Worm (Caenorhabditis elegans) whole organism, L2 larva: ENCODE measurements around the gene pals-39.

Experiments
- C34F6.9 ChIP-seq: fragments of 150-350 bp; optimal IDR thresholded peaks from 2 replicates; lab custom pipeline; 2014; ENCODE audit warnings: missing biosample characterization, missing genetic modification characterization
- F13H6.1 ChIP-seq: sonication (generic microtip); optimal IDR thresholded peaks from 2 replicates; lab custom pipeline; 2016; ENCODE audit warnings: missing genetic modification characterization, missing compliant biosample characterization
- R02D3.7 ChIP-seq: fragments of 150-350 bp; optimal IDR thresholded peaks from 2 replicates; lab custom pipeline; 2014; ENCODE audit warnings: missing biosample characterization, missing genetic modification characterization
- ZK546.5 ChIP-seq: sonication (generic microtip); optimal IDR thresholded peaks from 2 replicates; lab custom pipeline; 2017; ENCODE audit warnings: missing biosample characterization, missing genetic modification characterization
- alr-1 ChIP-seq: fragments of 150-350 bp; optimal IDR thresholded peaks from 2 replicates; lab custom pipeline; 2014; ENCODE audit warnings: missing biosample characterization, missing genetic modification characterization
- aly-2 ChIP-seq: fragments of 150-350 bp; optimal IDR thresholded peaks from 2 replicates; lab custom pipeline; 2014; ENCODE audit warnings: missing biosample characterization, missing genetic modification characterization
- ama-1 ChIP-seq: fragments of 150-350 bp; optimal IDR thresholded peaks from 2 replicates; lab custom pipeline; 2018; ENCODE audit warnings: inconsistent platforms
- crh-2 ChIP-seq: sonication (generic microtip); optimal IDR thresholded peaks from 2 replicates; lab custom pipeline; 2017; ENCODE audit warnings: missing biosample characterization, missing genetic modification characterization
- dmd-4 ChIP-seq: sonication (generic microtip); optimal IDR thresholded peaks from 2 replicates; lab custom pipeline; 2017; ENCODE audit warnings: missing biosample characterization, missing genetic modification characterization
- egl-27 ChIP-seq: sonication (generic microtip); optimal IDR thresholded peaks from 3 replicates; lab custom pipeline; 2017; ENCODE audit warnings: missing biosample characterization, missing genetic modification reagents, missing genetic modification characterization
- fos-1 ChIP-seq: fragments of 150-350 bp; optimal IDR thresholded peaks from 2 replicates; lab custom pipeline; 2014; ENCODE audit warnings: missing biosample characterization, missing genetic modification characterization
- gmeb-1 ChIP-seq: fragments of 150-350 bp; optimal IDR thresholded peaks from 2 replicates; lab custom pipeline; 2014; ENCODE audit warnings: missing biosample characterization, missing genetic modification characterization
- lin-13 ChIP-seq: fragments of 150-350 bp; optimal IDR thresholded peaks from 2 replicates; lab custom pipeline; 2014; ENCODE audit warnings: missing biosample characterization, missing genetic modification reagents, missing genetic modification characterization
- lin-39 ChIP-seq: fragments of 150-350 bp; optimal IDR thresholded peaks from 2 replicates; lab custom pipeline; 2014; ENCODE audit warnings: missing biosample characterization, missing genetic modification reagents, missing genetic modification characterization
- lsy-2 ChIP-seq, 2 experiments: fragments of 150-350 bp in 1 of 2; sonication (generic microtip) in 1 of 2; optimal IDR thresholded peaks; 2 replicates each; lab custom pipeline; 2014 to 2017; ENCODE audit warnings: missing biosample characterization in 2 of 2, missing genetic modification characterization in 2 of 2
- mab-5 ChIP-seq: fragments of 150-350 bp; optimal IDR thresholded peaks from 2 replicates; lab custom pipeline; 2014; ENCODE audit warnings: missing biosample characterization, missing genetic modification characterization
- mbf-1 ChIP-seq: sonication (generic microtip); optimal IDR thresholded peaks from 2 replicates; lab custom pipeline; 2017; ENCODE audit warnings: missing biosample characterization, missing genetic modification characterization
- mdl-1 ChIP-seq, 2 experiments: fragments of 150-350 bp in 1 of 2; sonication (generic microtip) in 1 of 2; optimal IDR thresholded peaks; 2 replicates each; lab custom pipeline; 2017; ENCODE audit warnings: missing biosample characterization in 2 of 2, missing genetic modification characterization in 2 of 2
- nhr-10 ChIP-seq: sonication (generic microtip); optimal IDR thresholded peaks from 2 replicates; lab custom pipeline; 2017; ENCODE audit warnings: missing biosample characterization, missing genetic modification characterization
- nhr-12 ChIP-seq: fragments of 150-350 bp; optimal IDR thresholded peaks from 2 replicates; lab custom pipeline; 2014; ENCODE audit warnings: missing biosample characterization, missing genetic modification characterization
- nhr-129 ChIP-seq: fragments of 150-350 bp; optimal IDR thresholded peaks from 2 replicates; lab custom pipeline; 2014; ENCODE audit warnings: missing biosample characterization, missing genetic modification characterization
- nhr-23 ChIP-seq: fragments of 150-350 bp; optimal IDR thresholded peaks from 2 replicates; lab custom pipeline; 2014; ENCODE audit warnings: missing biosample characterization, missing genetic modification reagents, missing genetic modification characterization
- nhr-237 ChIP-seq: fragments of 150-350 bp; optimal IDR thresholded peaks from 2 replicates; lab custom pipeline; 2014; ENCODE audit warnings: missing biosample characterization, missing genetic modification characterization
- nhr-25 ChIP-seq: fragments of 150-350 bp; sonication (generic microtip); optimal IDR thresholded peaks from 3 replicates; lab custom pipeline; 2014; ENCODE audit warnings: missing biosample characterization, missing genetic modification characterization
- nhr-77 ChIP-seq: fragments of 150-350 bp; optimal IDR thresholded peaks from 2 replicates; lab custom pipeline; 2014; ENCODE audit warnings: missing biosample characterization, missing genetic modification characterization
- unc-55 ChIP-seq: fragments of 150-350 bp; sonication (generic microtip); optimal IDR thresholded peaks from 3 replicates; lab custom pipeline; 2014; ENCODE audit warnings: missing biosample characterization, missing genetic modification reagents, missing genetic modification characterization
- unc-62 ChIP-seq: fragments of 150-350 bp; optimal IDR thresholded peaks from 2 replicates; lab custom pipeline; 2014; ENCODE audit warnings: missing biosample characterization, missing genetic modification reagents, missing genetic modification characterization
- zag-1 ChIP-seq: fragments of 150-350 bp; optimal IDR thresholded peaks from 2 replicates; lab custom pipeline; 2014; ENCODE audit warnings: missing biosample characterization, missing genetic modification characterization
- ztf-1 ChIP-seq: fragments of 200-800 bp; sonication (Bioruptor generic); conservative IDR thresholded peaks from 2 replicates; pipeline ENCODE4 v1.3.6; 2022; ENCODE audit warnings: missing genetic modification characterization, missing compliant biosample characterization
- ztf-4 ChIP-seq: fragments of 150-350 bp; optimal IDR thresholded peaks from 2 replicates; lab custom pipeline; 2014; ENCODE audit warnings: missing biosample characterization, missing genetic modification characterization

The pals-39 gene

DNA sequence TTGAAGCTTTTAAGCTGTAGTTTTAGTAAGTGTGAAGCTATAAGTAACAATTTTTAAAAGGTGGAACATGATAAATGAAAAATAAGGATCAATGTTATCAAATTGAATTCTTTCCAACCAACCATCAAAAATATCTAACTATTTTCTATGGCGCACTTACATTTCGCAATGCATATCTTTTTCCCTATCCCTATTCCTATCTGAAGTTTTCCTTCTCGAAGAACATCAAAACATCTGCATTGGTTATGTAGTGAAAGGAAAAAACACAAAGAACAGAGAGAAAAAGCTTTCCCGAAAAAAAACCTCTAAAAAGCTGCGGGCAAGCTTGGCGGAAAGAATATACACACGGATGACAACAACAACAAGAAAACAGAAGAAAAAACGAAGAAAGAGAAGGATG, 16.9 kb upstream of the pals-39 start:
- peak; percentile 38 for TF ChIP-seq unc-55
- no peak for TF ChIP-seq C34F6.9

DNA sequence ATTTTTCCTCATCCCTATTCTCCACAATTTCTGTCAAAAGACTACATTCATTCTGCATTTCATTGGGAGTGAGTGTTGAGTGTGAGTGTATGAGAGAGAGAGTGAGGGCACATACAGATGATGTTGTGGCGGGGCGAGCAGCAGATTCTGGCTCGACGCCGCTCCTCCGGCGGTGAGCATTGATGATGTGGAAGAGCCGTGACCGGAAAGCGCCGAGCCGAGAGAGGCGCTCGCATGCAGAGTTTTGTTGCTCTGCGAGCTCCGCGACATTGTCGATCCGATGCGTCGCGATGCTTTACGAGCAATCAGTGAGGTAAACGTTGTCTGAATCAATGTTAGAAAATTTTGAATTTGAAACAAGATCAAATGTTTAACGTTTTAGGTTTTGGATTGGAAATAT, 12.0 kb upstream of the pals-39 start:
- TF ChIP-seq alr-1 (no peak), fos-1 (tag; lab: Kevin White, UChicago) (no peak), unc-62 (GFP tag; lab: Kevin White, UChicago) (no peak), nhr-25 (no peak)

DNA sequence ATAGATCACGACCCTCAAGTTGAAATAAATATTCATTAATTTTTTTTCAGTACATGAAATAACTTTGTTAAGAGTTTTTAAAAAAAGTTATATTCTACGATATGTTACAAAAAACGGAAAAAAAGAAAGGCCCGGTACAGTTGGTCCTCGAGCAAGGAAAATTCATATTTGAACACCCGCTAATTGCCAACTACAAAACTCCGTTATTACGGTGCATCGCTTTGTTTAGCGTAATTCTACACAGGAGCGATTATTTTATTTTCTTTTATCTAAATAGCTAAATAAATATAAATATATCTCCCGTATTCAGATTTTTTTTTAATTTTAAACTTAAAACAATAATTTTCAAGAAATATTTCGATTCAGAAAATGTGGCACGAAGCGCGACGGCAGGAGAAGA, 6.8 kb upstream of the pals-39 start, which contains the start of gene F28C1.1:
F28C1.1 (plus strand) TSS at position 365 of the 400 bp plus-strand sequence.
- TF ChIP-seq nhr-77 (no peak), unc-55 (peak; percentile 62), R02D3.7 (peak; percentile 29), gmeb-1 (tag; lab: Kevin White, UChicago) (peak; percentile 89), lsy-2 (tag; optimal IDR thresholded peaks at IDR 0.05; lab: Kevin White, UChicago) (no peak), C34F6.9 (peak; percentile 40), mdl-1 (tag; optimal IDR thresholded peaks at IDR 0.05; lab: Kevin White, UChicago) (no peak), ztf-1 (no peak), lin-13 (GFP tag; lab: Kevin White, UChicago) (peak; percentile 7), F13H6.1 (tag; lab: Kevin White, UChicago) (no peak), crh-2 (tag; lab: Kevin White, UChicago) (no peak)
- TF ChIP-seq, all 48 proteins: peak for 5

DNA sequence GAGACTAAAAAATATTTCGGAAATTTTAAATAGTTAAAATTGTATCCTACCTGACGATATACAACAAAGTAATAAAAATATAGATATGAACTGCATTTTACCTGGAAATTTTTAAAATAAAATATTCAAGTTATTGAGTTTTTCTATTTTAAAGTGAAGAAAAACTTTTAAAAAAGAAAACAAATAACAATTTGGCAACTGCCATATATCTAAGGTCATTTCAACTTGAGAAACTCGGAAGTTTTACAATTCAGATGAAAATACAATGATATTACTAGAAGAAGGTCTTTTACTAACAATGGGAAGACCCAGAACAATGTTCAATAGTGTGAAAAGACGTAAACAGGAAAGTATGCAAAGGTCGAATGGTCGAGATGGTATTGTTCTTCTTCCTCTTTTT, 6.2 kb upstream of the pals-39 start, which contains the start of gene C54D10.10:
C54D10.10 (minus strand) TSS at position 101 of the 400 bp plus-strand sequence.
- TF ChIP-seq ZK546.5 (tag; lab: Kevin White, UChicago) = no peak
- peak; percentile 41 for TF ChIP-seq nhr-25
- no peak for TF ChIP-seq lin-13 (GFP tag; lab: Kevin White, UChicago)
- TF ChIP-seq nhr-23 (tag; lab: Kevin White, UChicago) = no peak

DNA sequence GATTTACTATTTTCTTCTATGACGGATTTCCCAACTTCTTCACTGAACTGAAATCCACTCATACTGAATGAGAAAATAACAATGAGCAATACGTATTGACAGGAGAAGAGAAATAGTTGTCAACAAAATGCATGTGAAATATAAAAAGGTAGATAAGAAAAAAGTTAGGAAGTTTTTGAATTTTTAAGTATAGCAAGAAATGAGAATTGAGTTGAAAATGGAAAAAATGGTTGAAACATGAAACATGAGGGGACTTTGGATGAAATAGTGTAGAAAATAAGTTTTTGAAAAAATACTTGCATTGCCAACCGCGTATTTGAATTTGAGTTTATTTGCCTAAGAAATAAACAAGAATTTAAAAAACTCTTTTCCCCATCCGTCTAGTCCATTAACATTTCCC, 3.2 kb upstream of the pals-39 start, which contains the start of the genes pals-38 and C54D10.9:
pals-38 (minus strand) TSS at position 101 of the 400 bp plus-strand sequence.
C54D10.9 (plus strand) TSS at position 259 of the 400 bp plus-strand sequence.
- no peak for TF ChIP-seq dmd-4 (tag; lab: Kevin White, UChicago)
- TF ChIP-seq aly-2 (tag; lab: Kevin White, UChicago) = no peak
- TF ChIP-seq C34F6.9 = no peak
- no peak for TF ChIP-seq lin-39 (tag; lab: Kevin White, UChicago)
- TF ChIP-seq nhr-25 = no peak
- no peak for TF ChIP-seq nhr-129
- no peak for TF ChIP-seq mbf-1
- no peak for TF ChIP-seq mdl-1 (tag; optimal IDR thresholded peaks at IDR 0.05; lab: Kevin White, UChicago)
- no peak for TF ChIP-seq R02D3.7
- TF ChIP-seq ama-1 = no peak
- no peak for TF ChIP-seq ztf-4 (tag; lab: Kevin White, UChicago)
- TF ChIP-seq mab-5 = no peak
- TF ChIP-seq nhr-10 (tag; lab: Kevin White, UChicago) = no peak
- TF ChIP-seq, all 48 proteins: peak for 0

DNA sequence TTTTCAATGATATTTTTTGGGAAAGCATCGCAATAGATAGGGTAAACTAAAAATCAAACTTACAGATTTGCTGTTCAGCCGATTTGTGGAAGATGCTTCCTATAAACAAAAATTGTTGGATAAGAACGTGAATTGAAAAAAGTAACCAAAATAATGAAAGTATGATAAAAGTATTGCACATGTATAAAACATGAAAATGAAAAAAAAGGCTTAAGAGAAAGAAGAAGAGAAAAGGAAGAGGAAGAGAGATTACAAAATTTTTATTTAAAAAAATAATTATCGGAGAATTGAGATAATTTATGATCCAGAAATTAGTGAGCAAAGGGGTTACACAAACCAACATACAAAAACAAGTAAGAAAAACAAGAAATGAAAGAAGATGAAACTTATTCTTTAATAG, 2.2 kb downstream of the pals-39 start, which contains the start of gene pals-37:
pals-37 (minus strand) TSS at position 101 of the 400 bp plus-strand sequence.
- TF ChIP-seq zag-1 (tag; lab: Kevin White, UChicago) (no peak), egl-27 (no peak), lsy-2 (tag; optimal IDR thresholded peaks at IDR 0.05; lab: Kevin White, UChicago) (no peak), aly-2 (tag; lab: Kevin White, UChicago) (no peak), ztf-4 (tag; lab: Kevin White, UChicago) (no peak), alr-1 (no peak), nhr-237 (tag; lab: Kevin White, UChicago) (no peak), R02D3.7 (no peak), unc-55 (no peak), ZK546.5 (tag; lab: Kevin White, UChicago) (no peak)

DNA sequence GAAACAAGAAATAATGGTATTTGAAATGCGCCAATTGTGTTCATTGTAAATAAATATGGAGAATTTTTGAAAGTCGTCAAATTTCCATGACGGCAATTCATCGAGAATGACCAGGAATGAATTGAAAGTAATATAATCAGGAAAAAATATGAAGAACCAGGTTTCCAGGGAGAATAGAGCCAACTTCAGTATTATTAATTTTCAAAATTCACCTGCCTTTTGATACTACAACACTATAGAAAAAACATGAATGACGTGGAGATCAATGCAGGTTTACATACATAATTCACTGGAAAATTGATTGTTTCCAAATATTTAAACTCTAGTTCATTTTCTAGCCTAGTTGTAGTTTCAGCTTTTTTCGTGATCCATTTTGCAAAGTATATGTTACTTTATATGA, 9.9 kb downstream of the pals-39 start, which contains the start of gene srh-25:
srh-25 (minus strand) TSS at position 101 of the 400 bp plus-strand sequence.
- TF ChIP-seq nhr-12 (tag; lab: Kevin White, UChicago) (no peak), nhr-237 (tag; lab: Kevin White, UChicago) (no peak), crh-2 (tag; lab: Kevin White, UChicago) (no peak), nhr-10 (tag; lab: Kevin White, UChicago) (no peak)
